Worm (Caenorhabditis elegans) whole organism, L4/young adult: Measurements from ENCODE around the gene toe-2.

ENCODE experiments used
- W03F9.2 ChIP-seq: fragments of 150-350 bp; optimal IDR thresholded peaks from 2 replicates; lab custom pipeline; 2014; ENCODE audit warnings: missing biosample characterization, missing genetic modification characterization
- dao-5 ChIP-seq: sonication (generic microtip); optimal IDR thresholded peaks from 2 replicates; lab custom pipeline; 2016; ENCODE audit warnings: missing genotype, missing genetic modification characterization, moderate library complexity, missing compliant biosample characterization
- him-1 ChIP-seq: sonication (generic microtip); optimal IDR thresholded peaks from 2 replicates; lab custom pipeline; 2016; ENCODE audit warnings: missing genotype, missing genetic modification reagents, missing genetic modification characterization, missing compliant biosample characterization

DNA sequence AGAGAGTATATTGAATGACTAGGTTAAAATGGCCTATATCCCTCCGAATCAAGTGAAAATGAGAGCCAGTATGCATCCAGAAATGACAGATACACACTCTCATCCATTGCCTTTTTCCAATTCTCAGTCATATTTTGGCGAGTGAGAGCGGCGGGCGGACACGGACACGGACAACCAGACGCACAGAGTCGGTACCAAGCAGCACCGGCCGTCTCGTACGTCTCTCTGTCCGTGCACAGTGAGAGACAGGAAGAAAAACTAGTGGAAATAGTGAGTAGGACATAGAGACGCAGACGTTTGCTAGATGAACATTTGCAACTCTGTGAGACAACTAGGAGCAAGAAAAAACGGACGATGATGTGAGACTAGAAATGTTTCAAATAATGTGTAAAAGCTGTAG lies 42.1 kb upstream of the toe-2 start:
- TF ChIP-seq him-1 (tag; lab: Kevin White, UChicago) (no peak), dao-5 (tag; lab: Kevin White, UChicago) (no peak), W03F9.2 (tag; lab: Kevin White, UChicago) (no peak)
